Fruit fly (Drosophila melanogaster): ENCODE measurements around the gene CG7368.

Gene CG7368

DNA sequence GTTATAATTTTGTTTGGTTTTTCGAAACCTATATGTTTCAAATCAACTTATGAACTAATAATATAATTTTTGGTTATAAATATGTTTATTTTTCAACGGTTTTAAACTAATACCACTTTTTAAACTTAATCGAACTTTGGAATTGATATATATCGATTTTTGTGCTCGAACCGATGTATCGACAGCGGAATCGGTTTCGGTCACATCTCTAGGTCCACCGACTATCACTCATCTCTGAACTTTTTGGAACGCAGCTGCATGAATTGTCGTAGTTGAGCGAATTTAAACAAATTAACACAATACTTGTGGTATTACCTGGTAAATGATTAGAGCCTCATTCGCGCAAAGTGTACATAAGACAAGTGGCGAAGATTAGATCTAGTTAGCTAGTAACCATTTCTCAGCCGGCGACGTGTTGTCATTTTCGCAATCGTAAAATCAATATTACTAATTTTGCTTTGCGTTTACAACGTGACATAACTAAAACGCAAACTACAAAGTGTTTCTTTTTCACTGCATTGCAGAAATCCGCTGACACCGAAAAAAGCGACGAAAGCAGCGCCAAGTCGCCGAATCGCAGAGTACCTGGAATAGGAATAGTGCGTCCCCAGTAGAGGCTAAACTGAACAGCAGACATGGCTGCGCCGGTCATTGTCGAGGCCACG, 30.9 kb downstream of the CG7368 start, which contains the start of gene Apt1:
TSS of gene Apt1 (plus strand) at position 219 of the 665 bp plus-strand sequence.
- TF ChIP-seq bab1 (GFP tag; optimal IDR thresholded peaks at IDR 0.05) (peak; percentile 48), kay (GFP tag; ENCODE audit: borderline replicate concordance) (peak; percentile 29), ovo (GFP tag; optimal IDR thresholded peaks at IDR 0.05) (no peak), CG12768 (GFP tag; optimal IDR thresholded peaks at IDR 0.05) (peak; percentile 77), Hr96 (GFP tag; optimal IDR thresholded peaks at IDR 0.05) (no peak), CG5204 (GFP tag; optimal IDR thresholded peaks at IDR 0.05) (no peak), pad (GFP tag; optimal IDR thresholded peaks at IDR 0.05) (no peak), CG1620 (GFP tag; optimal IDR thresholded peaks at IDR 0.05) (no peak), toe (GFP tag; optimal IDR thresholded peaks at IDR 0.05) (peak; percentile 58), CG7101 (tag; optimal IDR thresholded peaks at IDR 0.05) (peak; percentile 24), Clk (GFP tag; optimal IDR thresholded peaks at IDR 0.05) (no peak), Crg-1 (GFP tag; optimal IDR thresholded peaks at IDR 0.05) (no peak), cnc (optimal IDR thresholded peaks at IDR 0.05) (no peak), CG7045 (GFP tag; optimal IDR thresholded peaks at IDR 0.05) (no peak), CG33017 (tag; optimal IDR thresholded peaks at IDR 0.05) (peak; percentile 0), tj (GFP tag; optimal IDR thresholded peaks at IDR 0.05) (peak; percentile 83), cic (GFP tag; optimal IDR thresholded peaks at IDR 0.05) (no peak), Mnt (GFP tag; optimal IDR thresholded peaks at IDR 0.05) (peak; percentile 26), CG14711 (tag; optimal IDR thresholded peaks at IDR 0.05) (peak; percentile 14), CG11617 (GFP tag; optimal IDR thresholded peaks at IDR 0.05) (peak; percentile 24)

DNA sequence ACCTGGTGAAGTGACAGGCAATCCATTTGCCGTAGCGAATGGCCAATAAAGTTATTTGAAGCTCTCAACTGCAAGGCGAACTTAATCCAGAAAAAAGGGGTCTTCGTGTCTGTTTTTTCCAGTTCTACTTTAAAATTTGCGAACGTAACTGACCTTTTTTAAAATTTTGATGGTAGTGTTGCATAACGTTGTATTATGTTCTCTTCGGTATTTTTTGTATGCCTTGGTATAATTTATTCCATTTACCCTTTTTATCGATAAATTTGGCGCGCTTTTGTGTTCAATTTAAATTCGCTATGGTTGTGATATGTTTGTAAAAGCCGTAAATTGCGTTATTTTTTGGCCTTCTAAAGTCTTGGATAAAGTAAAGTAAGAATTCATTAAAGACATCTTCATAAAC, 33.7 kb downstream of the CG7368 start:
- peak; percentile 13 for TF ChIP-seq Mnt (GFP tag; optimal IDR thresholded peaks at IDR 0.05)
- peak; percentile 70 for TF ChIP-seq kay (GFP tag; ENCODE audit: borderline replicate concordance)
- peak; percentile 5 for TF ChIP-seq CG7101 (tag; optimal IDR thresholded peaks at IDR 0.05)
- no peak for TF ChIP-seq CG33017 (tag; optimal IDR thresholded peaks at IDR 0.05)
- TF ChIP-seq pad (GFP tag; optimal IDR thresholded peaks at IDR 0.05): no peak
- no peak for TF ChIP-seq CG12768 (GFP tag; optimal IDR thresholded peaks at IDR 0.05)
- TF ChIP-seq cnc (optimal IDR thresholded peaks at IDR 0.05): no peak
- peak; percentile 32 for TF ChIP-seq CG14711 (tag; optimal IDR thresholded peaks at IDR 0.05)
- no peak for TF ChIP-seq CG1620 (GFP tag; optimal IDR thresholded peaks at IDR 0.05)
- no peak for TF ChIP-seq cic (GFP tag; optimal IDR thresholded peaks at IDR 0.05)
- no peak for TF ChIP-seq bab1 (GFP tag; optimal IDR thresholded peaks at IDR 0.05)
- no peak for TF ChIP-seq toe (GFP tag; optimal IDR thresholded peaks at IDR 0.05)
- TF ChIP-seq tj (GFP tag; optimal IDR thresholded peaks at IDR 0.05): no peak
- no peak for TF ChIP-seq Crg-1 (GFP tag; optimal IDR thresholded peaks at IDR 0.05)
- no peak for TF ChIP-seq Hr96 (GFP tag; optimal IDR thresholded peaks at IDR 0.05)
- TF ChIP-seq CG11617 (GFP tag; optimal IDR thresholded peaks at IDR 0.05): no peak
- TF ChIP-seq CG5204 (GFP tag; optimal IDR thresholded peaks at IDR 0.05): no peak
- TF ChIP-seq Clk (GFP tag; optimal IDR thresholded peaks at IDR 0.05): no peak
- TF ChIP-seq CG7045 (GFP tag; optimal IDR thresholded peaks at IDR 0.05): no peak
- TF ChIP-seq ovo (GFP tag; optimal IDR thresholded peaks at IDR 0.05): no peak

DNA sequence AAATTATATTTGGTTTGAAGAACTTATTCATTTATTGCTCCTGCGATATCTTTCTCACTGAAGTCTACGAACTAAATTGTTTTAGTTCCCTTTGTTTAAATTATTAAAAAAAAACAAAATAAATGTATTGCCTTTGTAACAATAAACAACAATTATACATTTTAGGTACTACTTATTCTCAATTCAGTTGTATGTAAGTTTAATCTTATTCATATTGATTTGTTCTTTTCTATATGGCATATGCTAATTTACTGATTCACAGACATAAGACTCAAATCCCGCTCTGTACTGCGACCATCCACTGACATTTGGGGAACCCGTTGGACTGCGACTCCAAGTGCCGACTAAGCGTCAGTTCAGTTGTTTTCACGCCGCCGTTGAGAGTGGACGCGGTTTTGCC, 34.1 kb downstream of the CG7368 start, which contains the start of gene CG32091:
TSS of gene CG32091 (plus strand) at position 301 of the 400 bp plus-strand sequence.
- no peak for TF ChIP-seq CG14711 (tag; optimal IDR thresholded peaks at IDR 0.05)
- TF ChIP-seq Mnt (GFP tag; optimal IDR thresholded peaks at IDR 0.05): no peak
- no peak for TF ChIP-seq CG7045 (GFP tag; optimal IDR thresholded peaks at IDR 0.05)
- TF ChIP-seq kay (GFP tag; ENCODE audit: borderline replicate concordance): peak; percentile 18
- peak; percentile 40 for TF ChIP-seq tj (GFP tag; optimal IDR thresholded peaks at IDR 0.05)
- no peak for TF ChIP-seq CG5204 (GFP tag; optimal IDR thresholded peaks at IDR 0.05)
- TF ChIP-seq pad (GFP tag; optimal IDR thresholded peaks at IDR 0.05): no peak
- peak; percentile 1 for TF ChIP-seq CG12768 (GFP tag; optimal IDR thresholded peaks at IDR 0.05)
- TF ChIP-seq bab1 (GFP tag; optimal IDR thresholded peaks at IDR 0.05): no peak
- no peak for TF ChIP-seq CG11617 (GFP tag; optimal IDR thresholded peaks at IDR 0.05)
- no peak for TF ChIP-seq ovo (GFP tag; optimal IDR thresholded peaks at IDR 0.05)

DNA sequence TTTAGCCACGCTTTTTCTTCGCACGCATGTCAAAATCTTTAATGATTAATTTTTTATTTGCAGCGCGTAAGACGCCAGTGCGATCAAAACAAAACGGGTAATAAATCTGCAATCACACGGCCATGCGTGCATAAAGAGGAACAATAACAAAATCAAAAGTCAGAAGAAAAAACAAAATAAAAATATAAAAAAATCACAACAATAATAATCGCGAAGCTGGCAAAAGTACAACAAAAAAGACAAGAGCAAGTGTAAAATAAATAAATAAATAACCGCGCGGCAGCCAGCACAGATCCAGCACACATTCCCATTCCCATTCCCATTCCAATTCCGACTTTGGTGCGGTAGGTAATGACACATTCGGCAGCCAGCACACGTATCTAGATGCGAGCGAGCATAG, 37.5 kb downstream of the CG7368 start:
- TF ChIP-seq Clk (GFP tag; optimal IDR thresholded peaks at IDR 0.05) (no peak), CG7045 (GFP tag; optimal IDR thresholded peaks at IDR 0.05) (no peak), CG33017 (tag; optimal IDR thresholded peaks at IDR 0.05) (no peak), kay (GFP tag; ENCODE audit: borderline replicate concordance) (no peak), tj (GFP tag; optimal IDR thresholded peaks at IDR 0.05) (no peak), CG1620 (GFP tag; optimal IDR thresholded peaks at IDR 0.05) (no peak), Mnt (GFP tag; optimal IDR thresholded peaks at IDR 0.05) (no peak), CG7101 (tag; optimal IDR thresholded peaks at IDR 0.05) (no peak), CG12768 (GFP tag; optimal IDR thresholded peaks at IDR 0.05) (no peak), CG5204 (GFP tag; optimal IDR thresholded peaks at IDR 0.05) (no peak), CG11617 (GFP tag; optimal IDR thresholded peaks at IDR 0.05) (no peak), ovo (GFP tag; optimal IDR thresholded peaks at IDR 0.05) (no peak), cic (GFP tag; optimal IDR thresholded peaks at IDR 0.05) (no peak), bab1 (GFP tag; optimal IDR thresholded peaks at IDR 0.05) (no peak), Crg-1 (GFP tag; optimal IDR thresholded peaks at IDR 0.05) (no peak), pad (GFP tag; optimal IDR thresholded peaks at IDR 0.05) (no peak), Hr96 (GFP tag; optimal IDR thresholded peaks at IDR 0.05) (no peak)

- peak; percentile 43 for TF ChIP-seq kay (GFP tag; ENCODE audit: borderline replicate concordance)
- TF ChIP-seq bab1 (GFP tag; optimal IDR thresholded peaks at IDR 0.05): no peak
- no peak for TF ChIP-seq CG7045 (GFP tag; optimal IDR thresholded peaks at IDR 0.05)
Measured at dm6 chr3L:11636829-11637228, 39.8 kb downstream of the CG7368 start.

DNA sequence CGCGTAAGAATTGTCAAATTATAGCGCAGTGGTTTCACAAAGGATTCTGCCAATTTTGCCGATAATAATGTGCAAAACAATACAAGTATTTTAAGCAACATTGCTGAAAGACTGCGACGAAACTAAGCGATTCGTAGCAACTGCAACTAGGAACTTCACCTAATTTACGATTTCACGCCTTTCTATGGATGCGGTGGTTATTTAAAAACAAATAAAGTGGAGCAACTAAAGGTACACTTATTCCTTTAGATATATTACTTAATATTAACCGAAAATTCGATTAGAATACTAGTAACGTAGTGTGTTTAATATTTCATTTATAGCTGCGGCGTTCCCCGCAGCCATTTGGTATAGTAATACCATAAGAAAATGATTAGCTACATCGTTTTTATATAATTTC, 48.9 kb downstream of the CG7368 start, which contains the start of gene CG6071:
TSS of gene CG6071 (minus strand) at position 101 of the 400 bp plus-strand sequence.
- no peak for TF ChIP-seq Crg-1 (GFP tag; optimal IDR thresholded peaks at IDR 0.05)
- TF ChIP-seq Hr96 (GFP tag; optimal IDR thresholded peaks at IDR 0.05): no peak
- no peak for TF ChIP-seq CG14711 (tag; optimal IDR thresholded peaks at IDR 0.05)
- TF ChIP-seq kay (GFP tag; ENCODE audit: borderline replicate concordance): no peak
- TF ChIP-seq toe (GFP tag; optimal IDR thresholded peaks at IDR 0.05): no peak
- no peak for TF ChIP-seq bab1 (GFP tag; optimal IDR thresholded peaks at IDR 0.05)
- no peak for TF ChIP-seq CG1620 (GFP tag; optimal IDR thresholded peaks at IDR 0.05)
- TF ChIP-seq CG33017 (tag; optimal IDR thresholded peaks at IDR 0.05): no peak
- no peak for TF ChIP-seq cnc (optimal IDR thresholded peaks at IDR 0.05)
- TF ChIP-seq CG7101 (tag; optimal IDR thresholded peaks at IDR 0.05): no peak
- no peak for TF ChIP-seq pad (GFP tag; optimal IDR thresholded peaks at IDR 0.05)
- no peak for TF ChIP-seq Clk (GFP tag; optimal IDR thresholded peaks at IDR 0.05)
- no peak for TF ChIP-seq CG7045 (GFP tag; optimal IDR thresholded peaks at IDR 0.05)
- no peak for TF ChIP-seq Mnt (GFP tag; optimal IDR thresholded peaks at IDR 0.05)
- no peak for TF ChIP-seq ovo (GFP tag; optimal IDR thresholded peaks at IDR 0.05)
- TF ChIP-seq cic (GFP tag; optimal IDR thresholded peaks at IDR 0.05): no peak
- no peak for TF ChIP-seq CG12768 (GFP tag; optimal IDR thresholded peaks at IDR 0.05)
- TF ChIP-seq CG5204 (GFP tag; optimal IDR thresholded peaks at IDR 0.05): no peak
